Fruit fly (Drosophila melanogaster) whole organism, embryonic: ENCODE measurements around the gene Lrrk.

ENCODE experiments used
- C15 ChIP-seq: fragments of 200-800 bp; sonication (Bioruptor generic); IDR thresholded peaks from 3 replicates; pipeline ENCODE4 v1.3.6; 2022; ENCODE audit warnings: missing biosample characterization, missing genetic modification characterization
- CG10267 ChIP-seq: fragments of 200-800 bp; sonication (Bioruptor generic); optimal IDR thresholded peaks from 2 replicates; lab custom pipeline; 2018; ENCODE audit warnings: missing biosample characterization, mild to moderate bottlenecking, missing genetic modification characterization, moderate library complexity
- CG10431 ChIP-seq: fragments of 200-800 bp; sonication (Bioruptor generic); optimal IDR thresholded peaks from 3 replicates; lab custom pipeline; 2018; ENCODE audit warnings: missing biosample characterization, mild to moderate bottlenecking, missing genetic modification characterization
- CG10543 ChIP-seq: fragments of 200-800 bp; sonication (Bioruptor generic); optimal IDR thresholded peaks from 3 replicates; lab custom pipeline; 2017; ENCODE audit warnings: missing biosample characterization, mild to moderate bottlenecking, missing genetic modification characterization, moderate library complexity
- CG11504 ChIP-seq: fragments of 200-800 bp; sonication (Bioruptor generic); optimal IDR thresholded peaks from 3 replicates; lab custom pipeline; 2019; ENCODE audit warnings: missing biosample characterization, mild to moderate bottlenecking, missing genetic modification characterization, moderate library complexity
- CG12155 ChIP-seq: fragments of 200-800 bp; sonication (Bioruptor generic); optimal IDR thresholded peaks from 3 replicates; lab custom pipeline; 2016; ENCODE audit warnings: missing biosample characterization, missing genetic modification characterization
- CG14860 ChIP-seq: fragments of 200-800 bp; sonication (Bioruptor generic); IDR thresholded peaks from 3 replicates; pipeline ENCODE4 v1.3.6; 2022; ENCODE audit warnings: missing biosample characterization, missing genetic modification characterization; ENCODE audit not compliant: partially characterized antibody
- CG15696 ChIP-seq: fragments of 200-800 bp; sonication (Bioruptor generic); optimal IDR thresholded peaks from 2 replicates; lab custom pipeline; 2019; ENCODE audit warnings: missing biosample characterization, mild to moderate bottlenecking, missing genetic modification characterization, moderate library complexity
- CG16813 ChIP-seq: fragments of 200-800 bp; sonication (Bioruptor generic); IDR thresholded peaks from 3 replicates; pipeline ENCODE4 v1.3.6; 2022; ENCODE audit warnings: missing biosample characterization, missing genetic modification characterization; ENCODE audit not compliant: partially characterized antibody
- CG16863 ChIP-seq: fragments of 200-800 bp; sonication (Bioruptor generic); optimal IDR thresholded peaks from 3 replicates; lab custom pipeline; 2016; ENCODE audit warnings: missing biosample characterization, missing genetic modification characterization
- CG17829 ChIP-seq: fragments of 200-800 bp; optimal IDR thresholded peaks from 2 replicates; lab custom pipeline; 2019; ENCODE audit warnings: missing biosample characterization, mild to moderate bottlenecking, missing genetic modification characterization, moderate library complexity
- CG18011 ChIP-seq: fragments of 200-800 bp; sonication (Bioruptor generic); optimal IDR thresholded peaks from 2 replicates; lab custom pipeline; 2017; ENCODE audit warnings: missing biosample characterization, missing genetic modification characterization, mild to moderate bottlenecking, moderate library complexity, missing genotype
- CG34224 ChIP-seq: fragments of 200-800 bp; sonication (Bioruptor generic); IDR thresholded peaks from 3 replicates; pipeline ENCODE4 v1.3.6; 2022; ENCODE audit warnings: missing biosample characterization, missing genetic modification characterization; ENCODE audit not compliant: partially characterized antibody
- CG4617 ChIP-seq: fragments of 200-800 bp; sonication (Bioruptor generic); optimal IDR thresholded peaks from 3 replicates; lab custom pipeline; 2016; ENCODE audit warnings: missing biosample characterization, missing genetic modification characterization, borderline replicate concordance
- CG4707 ChIP-seq: fragments of 200-800 bp; sonication (Bioruptor generic); optimal IDR thresholded peaks from 2 replicates; lab custom pipeline; 2018; ENCODE audit warnings: missing biosample characterization, mild to moderate bottlenecking, missing genetic modification characterization, moderate library complexity
- CG4820 ChIP-seq: fragments of 200-800 bp; sonication (Bioruptor generic); optimal IDR thresholded peaks from 3 replicates; lab custom pipeline; 2016; ENCODE audit warnings: missing biosample characterization, missing genetic modification characterization
- CG5245 ChIP-seq: fragments of 200-800 bp; sonication (Bioruptor generic); optimal IDR thresholded peaks from 3 replicates; lab custom pipeline; 2016; ENCODE audit warnings: missing biosample characterization, missing genetic modification characterization
- CG8388 ChIP-seq: fragments of 200-800 bp; sonication (Bioruptor generic); optimal IDR thresholded peaks from 2 replicates; lab custom pipeline; 2019; ENCODE audit warnings: missing biosample characterization, mild to moderate bottlenecking, missing genetic modification characterization, moderate library complexity
- Chrac-16 ChIP-seq: fragments of 200-800 bp; sonication (Bioruptor generic); optimal IDR thresholded peaks from 3 replicates; lab custom pipeline; 2016; ENCODE audit warnings: missing biosample characterization, missing genetic modification characterization
- MTF-1 ChIP-seq: fragments of 200-800 bp; sonication (Bioruptor generic); optimal IDR thresholded peaks from 2 replicates; lab custom pipeline; 2018; ENCODE audit warnings: missing biosample characterization, mild to moderate bottlenecking, missing genetic modification characterization, borderline replicate concordance
- Oli ChIP-seq: fragments of 200-800 bp; sonication (Bioruptor generic); optimal IDR thresholded peaks from 2 replicates; lab custom pipeline; 2018; ENCODE audit warnings: missing biosample characterization, mild to moderate bottlenecking, missing genetic modification characterization, moderate library complexity
- Opbp ChIP-seq: fragments of 200-800 bp; sonication (Bioruptor generic); IDR thresholded peaks from 3 replicates; pipeline ENCODE4 v1.3.6; 2022; ENCODE audit warnings: missing biosample characterization, missing genetic modification characterization; ENCODE audit not compliant: partially characterized antibody
- PHDP ChIP-seq: fragments of 200-800 bp; sonication (Bioruptor generic); optimal IDR thresholded peaks from 3 replicates; lab custom pipeline; 2018; ENCODE audit warnings: missing biosample characterization, mild to moderate bottlenecking, missing genetic modification characterization, moderate library complexity
- Sin3A ChIP-seq: fragments of >200 bp; optimal IDR thresholded peaks from 2 replicates; lab custom pipeline; 2018
- Xrp1 ChIP-seq: fragments of 200-800 bp; sonication (Bioruptor generic); IDR thresholded peaks from 2 replicates; pipeline ENCODE4 v1.3.6; 2022; ENCODE audit warnings: missing biosample characterization, missing genetic modification characterization
- YL-1 ChIP-seq: fragments of 200-800 bp; sonication (Bioruptor generic); optimal IDR thresholded peaks from 3 replicates; lab custom pipeline; 2017; ENCODE audit warnings: missing biosample characterization, mild to moderate bottlenecking, missing genetic modification characterization
- az2 ChIP-seq: fragments of 200-800 bp; sonication (Bioruptor generic); optimal IDR thresholded peaks from 3 replicates; lab custom pipeline; 2016; ENCODE audit warnings: missing biosample characterization, missing genetic modification characterization
- bcd ChIP-seq: fragments of 200-800 bp; sonication (Bioruptor generic); optimal IDR thresholded peaks from 2 replicates; lab custom pipeline; 2017; ENCODE audit warnings: missing biosample characterization, mild to moderate bottlenecking, missing genetic modification characterization
- bsh ChIP-seq, 2 experiments: fragments of 200-800 bp; sonication (Bioruptor generic); optimal IDR thresholded peaks; 2 replicates each; lab custom pipeline; 2017 to 2018; ENCODE audit warnings: mild to moderate bottlenecking in 2 of 2, missing biosample characterization in 2 of 2, missing genetic modification characterization in 2 of 2, moderate library complexity in 1 of 2
- crp ChIP-seq, 2 experiments: fragments of 200-800 bp; sonication (Bioruptor generic); optimal IDR thresholded peaks; 2 replicates in 1 of 2; 3 replicates in 1 of 2; lab custom pipeline; 2017; ENCODE audit warnings: missing biosample characterization in 2 of 2, missing genetic modification characterization in 2 of 2, mild to moderate bottlenecking in 1 of 2, moderate library complexity in 1 of 2
- disco-r ChIP-seq: fragments of 200-800 bp; sonication (Bioruptor generic); optimal IDR thresholded peaks from 2 replicates; lab custom pipeline; 2016; ENCODE audit warnings: missing biosample characterization, missing genetic modification characterization
- dmrt11E ChIP-seq: fragments of 200-800 bp; sonication (Bioruptor generic); optimal IDR thresholded peaks from 3 replicates; lab custom pipeline; 2018; ENCODE audit warnings: missing biosample characterization, mild to moderate bottlenecking, missing genetic modification characterization, moderate library complexity
- eve ChIP-seq, 2 experiments: fragments of >200 bp; optimal IDR thresholded peaks; 2 replicates each; lab custom pipeline; 2017; ENCODE audit warnings: missing biosample characterization in 2 of 2, missing genetic modification characterization in 2 of 2
- gsb-n ChIP-seq: fragments of 200-800 bp; sonication (Bioruptor generic); optimal IDR thresholded peaks from 3 replicates; lab custom pipeline; 2018; ENCODE audit warnings: missing biosample characterization, mild to moderate bottlenecking, missing genetic modification characterization
- klu ChIP-seq: fragments of 200-800 bp; sonication (Bioruptor generic); IDR thresholded peaks from 2 replicates; pipeline ENCODE4 v1.3.6; 2022; ENCODE audit warnings: missing biosample characterization, missing genetic modification characterization
- lmd ChIP-seq: fragments of 200-800 bp; sonication (Bioruptor generic); IDR thresholded peaks from 2 replicates; pipeline ENCODE4 v1.3.6; 2022; ENCODE audit warnings: missing biosample characterization, missing genetic modification characterization
- nau ChIP-seq: fragments of 200-800 bp; sonication (Bioruptor generic); optimal IDR thresholded peaks from 3 replicates; lab custom pipeline; 2017; ENCODE audit warnings: missing biosample characterization, mild to moderate bottlenecking, missing genetic modification characterization, missing genetic modification reagents
- prd ChIP-seq, 3 experiments: fragments of >200 bp in 2 of 3; fragments of 200-800 bp in 1 of 3; sonication (Bioruptor generic) in 1 of 3; optimal IDR thresholded peaks in 2 of 3; IDR thresholded peaks in 1 of 3; 2 replicates in 2 of 3; 3 replicates in 1 of 3; pipeline versions ENCODE4 v1.3.6 to Lab custom; 2017 to 2022; ENCODE audit warnings: missing biosample characterization in 1 of 3, missing genetic modification characterization in 1 of 3
- ro ChIP-seq: fragments of 200-800 bp; sonication (Bioruptor generic); IDR thresholded peaks from 2 replicates; pipeline ENCODE4 v1.3.6; 2022; ENCODE audit warnings: missing biosample characterization, missing genetic modification characterization
- row ChIP-seq: fragments of 200-800 bp; sonication (Bioruptor generic); IDR thresholded peaks from 3 replicates; pipeline ENCODE4 v1.3.6; 2022; ENCODE audit warnings: missing biosample characterization, missing genetic modification characterization
- run ChIP-seq: fragments of 200-800 bp; sonication (Bioruptor generic); optimal IDR thresholded peaks from 3 replicates; lab custom pipeline; 2018; ENCODE audit warnings: missing biosample characterization, mild to moderate bottlenecking, missing genetic modification characterization
- sisA ChIP-seq: fragments of 200-800 bp; sonication (Bioruptor generic); IDR thresholded peaks from 2 replicates; pipeline ENCODE4 v1.3.6; 2022; ENCODE audit warnings: missing biosample characterization, missing genetic modification characterization
- tin ChIP-seq: fragments of 200-800 bp; sonication (Bioruptor generic); optimal IDR thresholded peaks from 3 replicates; lab custom pipeline; 2016; ENCODE audit warnings: missing biosample characterization, missing genetic modification characterization
- tio ChIP-seq: fragments of 200-800 bp; sonication (Bioruptor generic); optimal IDR thresholded peaks from 2 replicates; lab custom pipeline; 2017; ENCODE audit warnings: missing biosample characterization, missing genetic modification characterization, inconsistent platforms
- tll ChIP-seq, 2 experiments: fragments of 200-800 bp in 1 of 2; fragments of >200 bp in 1 of 2; sonication (Bioruptor generic) in 1 of 2; optimal IDR thresholded peaks; 2 replicates each; lab custom pipeline; 2017 to 2019; ENCODE audit warnings: missing biosample characterization in 2 of 2, missing genetic modification characterization in 2 of 2, mild to moderate bottlenecking in 1 of 2, moderate library complexity in 1 of 2
- toy ChIP-seq: fragments of 200-800 bp; sonication (Bioruptor generic); IDR thresholded peaks from 2 replicates; pipeline ENCODE4 v1.3.6; 2022; ENCODE audit warnings: missing biosample characterization, missing genetic modification characterization

Gene Lrrk

dm6 chr3R:20587630-20588479 is 47.4 kb upstream of the Lrrk start, which contains the start of gene Septin2 (continued):
- peak; percentile 40 for TF ChIP-seq CG12155 (GFP tag; lab: Kevin White, UChicago)
- peak; percentile 42 for TF ChIP-seq CG5245
- TF ChIP-seq run (tag; lab: Kevin White, UChicago) = peak; percentile 65
- TF ChIP-seq ro (GFP tag; lab: Robert Waterston, UW) = no peak
- peak; percentile 35 for TF ChIP-seq CG4707
- TF ChIP-seq toy (GFP tag; lab: Robert Waterston, UW) = no peak
- TF ChIP-seq Opbp (GFP tag; lab: Robert Waterston, UW) = no peak

dm6 chr3R:20588480-20588785 is 46.8 kb upstream of the Lrrk start, which contains the start of gene Srp72:
TSS of gene Srp72 (plus strand) at chr3R:20588711.
- peak; percentile 8 for TF ChIP-seq Chrac-16 (GFP tag; lab: Kevin White, UChicago)
- no peak for TF ChIP-seq CG16863 (GFP tag; lab: Kevin White, UChicago)
- TF ChIP-seq sisA = peak; percentile 37; the same call in 1 of the 2 replicates
- peak; percentile 51 for TF ChIP-seq gsb-n (tag; lab: Kevin White, UChicago)
- TF ChIP-seq Sin3A = peak; percentile 46
- peak; percentile 15 for TF ChIP-seq PHDP
- TF ChIP-seq CG4820 (GFP tag; lab: Kevin White, UChicago) = peak; percentile 17
- peak; percentile 54 for TF ChIP-seq YL-1 (GFP tag; lab: Kevin White, UChicago)
- TF ChIP-seq CG16813 (GFP tag; lab: Robert Waterston, UW) = no peak
- TF ChIP-seq crp (GFP tag; optimal IDR thresholded peaks at IDR 0.05; lab: Kevin White, UChicago) = peak in 1 of 2 experiments; percentile 72
- peak; percentile 68 for TF ChIP-seq row (GFP tag; lab: Robert Waterston, UW)
- TF ChIP-seq lmd (GFP tag; lab: Robert Waterston, UW) = peak; percentile 37; the same call in 1 of the 2 replicates
- TF ChIP-seq klu (GFP tag; lab: Robert Waterston, UW) = no peak
- peak; percentile 55 for TF ChIP-seq CG11504
- peak; percentile 41 for TF ChIP-seq tin
- TF ChIP-seq bsh (GFP tag; optimal IDR thresholded peaks at IDR 0.05; lab: Kevin White, UChicago) = peak in 1 of 2 experiments; percentile 47
- TF ChIP-seq CG8388 (GFP tag; lab: Kevin White, UChicago) = peak; percentile 42
- peak; percentile 21 for TF ChIP-seq bcd (GFP tag; lab: Kevin White, UChicago)
- no peak for TF ChIP-seq nau
- TF ChIP-seq tio (GFP tag; lab: Kevin White, UChicago) = peak; percentile 29
- TF ChIP-seq dmrt11E (tag; lab: Kevin White, UChicago) = peak; percentile 39
- TF ChIP-seq CG10431 (GFP tag; lab: Kevin White, UChicago) = peak; percentile 23
- peak; percentile 36 for TF ChIP-seq az2 (GFP tag; lab: Kevin White, UChicago)
- peak; percentile 11 for TF ChIP-seq CG4617 (GFP tag; lab: Kevin White, UChicago)
- peak; percentile 41; the same call in 1 of the 2 replicates for TF ChIP-seq Xrp1
- no peak for TF ChIP-seq CG14860 (GFP tag; lab: Robert Waterston, UW)
- TF ChIP-seq MTF-1 (GFP tag; lab: Kevin White, UChicago) = no peak
- TF ChIP-seq CG34224 = no peak
- peak; percentile 52 for TF ChIP-seq CG17829 (tag; lab: Kevin White, UChicago)
- peak; percentile 74 for TF ChIP-seq CG10267
- no peak for TF ChIP-seq tll (GFP tag; optimal IDR thresholded peaks at IDR 0.05; lab: Kevin White, UChicago)
- peak; percentile 69 for TF ChIP-seq CG10543 (GFP tag; lab: Kevin White, UChicago)
- peak; percentile 24 for TF ChIP-seq Oli (tag; lab: Kevin White, UChicago)
- no peak for TF ChIP-seq C15 (GFP tag; lab: Robert Waterston, UW)
- TF ChIP-seq eve (GFP tag; optimal IDR thresholded peaks at IDR 0.05; lab: Kevin White, UChicago) = no peak
- peak; percentile 25 for TF ChIP-seq CG18011
- no peak for TF ChIP-seq prd (optimal IDR thresholded peaks at IDR 0.05; lab: Kevin White, UChicago)
- peak; percentile 59 for TF ChIP-seq prd (GFP tag; IDR thresholded peaks at IDR 0.05; lab: Robert Waterston, UW)
- no peak for TF ChIP-seq disco-r (GFP tag; lab: Kevin White, UChicago)
- TF ChIP-seq CG15696 = peak; percentile 30
